Worm (Caenorhabditis elegans) whole organism, young adult: ENCODE results near the gene F57B9.8.

ENCODE experiments used
- B0261.1 ChIP-seq: sonication (generic microtip); optimal IDR thresholded peaks from 2 replicates; lab custom pipeline; 2016; ENCODE audit warnings: mild to moderate bottlenecking, missing genetic modification characterization, moderate library complexity, missing compliant biosample characterization
- C17E4.6 ChIP-seq: fragments of 200-800 bp; sonication (Bioruptor generic); IDR thresholded peaks from 2 replicates; pipeline ENCODE4 v1.3.6; 2022; ENCODE audit warnings: missing genetic modification reagents, missing genetic modification characterization, missing compliant biosample characterization
- F37B4.10 ChIP-seq: fragments of 200-800 bp; sonication (Bioruptor generic); IDR thresholded peaks from 2 replicates; pipeline ENCODE4 v1.3.6; 2022; ENCODE audit warnings: missing genetic modification characterization, missing compliant biosample characterization
- F57A8.1 ChIP-seq: fragments of 200-800 bp; sonication (Bioruptor generic); optimal IDR thresholded peaks from 2 replicates; lab custom pipeline; 2018; ENCODE audit warnings: mild to moderate bottlenecking, missing genetic modification characterization, moderate library complexity, missing compliant biosample characterization
- K12H6.12 ChIP-seq: fragments of 200-800 bp; sonication (Bioruptor generic); optimal IDR thresholded peaks from 2 replicates; lab custom pipeline; 2018; ENCODE audit warnings: mild to moderate bottlenecking, missing genetic modification characterization, missing compliant biosample characterization
- Y79H2A.3 ChIP-seq: fragments of 200-800 bp; sonication (Bioruptor generic); conservative IDR thresholded peaks from 2 replicates; pipeline ENCODE4 v1.3.6; 2022; ENCODE audit warnings: missing genetic modification reagents, missing genetic modification characterization, missing compliant biosample characterization
- Y95B8A.8 ChIP-seq: fragments of 200-800 bp; sonication (Bioruptor generic); IDR thresholded peaks from 2 replicates; pipeline ENCODE4 v1.3.6; 2022; ENCODE audit warnings: missing genetic modification reagents, missing genetic modification characterization, missing compliant biosample characterization
- ZK185.1 ChIP-seq: sonication (generic microtip); optimal IDR thresholded peaks from 2 replicates; lab custom pipeline; 2016; ENCODE audit warnings: mild to moderate bottlenecking, missing genetic modification characterization, missing compliant biosample characterization; ENCODE audit not compliant: poor library complexity, severe bottlenecking
- aptf-2 ChIP-seq: fragments of 200-800 bp; sonication (Bioruptor generic); conservative IDR thresholded peaks from 2 replicates; pipeline ENCODE4 v1.3.6; 2022; ENCODE audit warnings: missing genetic modification reagents, missing genetic modification characterization, missing compliant biosample characterization
- bed-2 ChIP-seq: fragments of 200-800 bp; sonication (Bioruptor generic); IDR thresholded peaks from 2 replicates; pipeline ENCODE4 v1.3.6; 2022; ENCODE audit warnings: missing genetic modification reagents, missing genetic modification characterization, missing compliant biosample characterization
- cebp-2 ChIP-seq: fragments of 200-800 bp; sonication (Bioruptor generic); IDR thresholded peaks from 2 replicates; pipeline ENCODE4 v1.3.6; 2022; ENCODE audit warnings: missing genetic modification characterization, missing compliant biosample characterization
- ceh-58 ChIP-seq: fragments of 200-800 bp; sonication (Bioruptor generic); IDR thresholded peaks from 2 replicates; pipeline ENCODE4 v1.3.6; 2022; ENCODE audit warnings: missing genetic modification characterization, missing compliant biosample characterization
- ceh-91 ChIP-seq: fragments of 200-800 bp; sonication (Bioruptor generic); IDR thresholded peaks from 2 replicates; pipeline ENCODE4 v1.3.6; 2022; ENCODE audit warnings: missing genetic modification reagents, missing genetic modification characterization, missing compliant biosample characterization
- dox-1 ChIP-seq: fragments of 200-800 bp; sonication (Bioruptor generic); IDR thresholded peaks from 2 replicates; pipeline ENCODE4 v1.3.6; 2022; ENCODE audit warnings: missing genetic modification reagents, missing genetic modification characterization, missing compliant biosample characterization
- dpff-1 ChIP-seq: sonication (generic microtip); optimal IDR thresholded peaks from 2 replicates; lab custom pipeline; 2017; ENCODE audit warnings: mild to moderate bottlenecking, missing genetic modification characterization, missing compliant biosample characterization
- dpl-1 ChIP-seq: fragments of 150-350 bp; optimal IDR thresholded peaks from 2 replicates; lab custom pipeline; 2014; ENCODE audit warnings: missing biosample characterization, missing genetic modification reagents, missing genetic modification characterization
- hlh-12 ChIP-seq: sonication (generic microtip); optimal IDR thresholded peaks from 2 replicates; lab custom pipeline; 2016; ENCODE audit warnings: missing genetic modification characterization, missing compliant biosample characterization
- hmg-1.2 ChIP-seq: fragments of 200-800 bp; sonication (Bioruptor generic); IDR thresholded peaks from 2 replicates; pipeline ENCODE4 v1.3.6; 2022; ENCODE audit warnings: missing genetic modification reagents, missing genetic modification characterization, missing compliant biosample characterization
- hmg-20 ChIP-seq: fragments of 200-800 bp; sonication (Bioruptor generic); IDR thresholded peaks from 2 replicates; pipeline ENCODE4 v1.3.6; 2022; ENCODE audit warnings: missing genetic modification reagents, missing genetic modification characterization, missing compliant biosample characterization
- hsf-1 ChIP-seq: fragments of 200-800 bp; sonication (Bioruptor generic); IDR thresholded peaks from 2 replicates; pipeline ENCODE4 v1.3.6; 2022; ENCODE audit warnings: missing genetic modification reagents, missing genetic modification characterization, missing compliant biosample characterization
- lag-1 ChIP-seq: fragments of 200-800 bp; sonication (Bioruptor generic); IDR thresholded peaks from 2 replicates; pipeline ENCODE4 v1.3.6; 2022; ENCODE audit warnings: missing genetic modification reagents, missing genetic modification characterization, missing compliant biosample characterization
- let-526 ChIP-seq: fragments of 200-800 bp; sonication (Bioruptor generic); IDR thresholded peaks from 2 replicates; pipeline ENCODE4 v1.3.6; 2022; ENCODE audit warnings: missing genetic modification reagents, missing genetic modification characterization, missing compliant biosample characterization
- lin-35 ChIP-seq, 3 experiments: fragments of 150-350 bp in 2 of 3; sonication (generic microtip) in 1 of 3; optimal IDR thresholded peaks; 2 replicates each; lab custom pipeline; 2014 to 2018; ENCODE audit warnings: missing biosample characterization in 3 of 3, missing genetic modification characterization in 3 of 3, missing genetic modification reagents in 3 of 3
- lin-40 ChIP-seq: sonication (generic microtip); optimal IDR thresholded peaks from 2 replicates; lab custom pipeline; 2016; ENCODE audit warnings: missing genetic modification characterization, mild to moderate bottlenecking, missing compliant biosample characterization, missing genotype, missing genetic modification reagents
- lir-1 ChIP-seq: fragments of 200-800 bp; sonication (Bioruptor generic); conservative IDR thresholded peaks from 2 replicates; pipeline ENCODE4 v1.3.6; 2022; ENCODE audit warnings: missing genetic modification reagents, missing genetic modification characterization, missing compliant biosample characterization
- mel-28 ChIP-seq: sonication (generic microtip); optimal IDR thresholded peaks from 2 replicates; lab custom pipeline; 2016; ENCODE audit warnings: borderline replicate concordance, mild to moderate bottlenecking, missing genetic modification characterization, missing compliant biosample characterization
- nfya-2 ChIP-seq: fragments of 200-800 bp; sonication (Bioruptor generic); IDR thresholded peaks from 2 replicates; pipeline ENCODE4 v1.3.6; 2022; ENCODE audit warnings: missing genetic modification reagents, missing genetic modification characterization, missing compliant biosample characterization
- nhr-120 ChIP-seq: fragments of 200-800 bp; sonication (Bioruptor generic); IDR thresholded peaks from 2 replicates; pipeline ENCODE4 v1.3.6; 2022; ENCODE audit warnings: missing genetic modification characterization, missing compliant biosample characterization
- rec-8 ChIP-seq, 2 experiments: sonication (generic microtip); optimal IDR thresholded peaks; 2 replicates each; lab custom pipeline; 2016; ENCODE audit warnings: mild to moderate bottlenecking in 2 of 2, missing genetic modification characterization in 2 of 2, missing genetic modification reagents in 2 of 2, missing genotype in 2 of 2, missing biosample characterization in 1 of 2, missing compliant biosample characterization in 1 of 2, moderate library complexity in 1 of 2
- rpc-1 ChIP-seq, 2 experiments: fragments of 150-350 bp in 1 of 2; sonication (generic microtip) in 1 of 2; optimal IDR thresholded peaks; 2 replicates each; lab custom pipeline; 2014 to 2018; ENCODE audit warnings: missing biosample characterization in 1 of 2, missing genetic modification characterization in 1 of 2, missing genetic modification reagents in 1 of 2, missing genotype in 1 of 2
- snpc-1.1 ChIP-seq: sonication (generic microtip); optimal IDR thresholded peaks from 2 replicates; lab custom pipeline; 2017; ENCODE audit warnings: missing genetic modification characterization, mild to moderate bottlenecking, missing compliant biosample characterization, antibody characterized with exemption, moderate library complexity, missing genotype, missing genetic modification reagents; ENCODE audit not compliant: insufficient read depth
- snpc-3.4 ChIP-seq: sonication (generic microtip); optimal IDR thresholded peaks from 2 replicates; lab custom pipeline; 2017; ENCODE audit warnings: missing genetic modification characterization, mild to moderate bottlenecking, missing compliant biosample characterization, antibody characterized with exemption, moderate library complexity, missing genotype, missing genetic modification reagents
- sptf-2 ChIP-seq: fragments of 200-800 bp; sonication (Bioruptor generic); optimal IDR thresholded peaks from 2 replicates; lab custom pipeline; 2018; ENCODE audit warnings: mild to moderate bottlenecking, missing genetic modification characterization, missing compliant biosample characterization
- tbp1 ChIP-seq: fragments of 200-800 bp; sonication (Bioruptor generic); optimal IDR thresholded peaks from 2 replicates; lab custom pipeline; 2018; ENCODE audit warnings: mild to moderate bottlenecking, missing genetic modification characterization, missing compliant biosample characterization
- zim-3 ChIP-seq: sonication (generic microtip); optimal IDR thresholded peaks from 2 replicates; lab custom pipeline; 2017; ENCODE audit warnings: mild to moderate bottlenecking, missing genetic modification characterization, moderate library complexity, missing compliant biosample characterization
- ztf-28 ChIP-seq: fragments of 200-800 bp; sonication (Bioruptor generic); IDR thresholded peaks from 2 replicates; pipeline ENCODE4 v1.3.6; 2022; ENCODE audit warnings: missing genetic modification reagents, missing genetic modification characterization, missing compliant biosample characterization
- ztf-6 ChIP-seq: fragments of 200-800 bp; sonication (Bioruptor generic); IDR thresholded peaks from 2 replicates; pipeline ENCODE4 v1.3.6; 2022; ENCODE audit warnings: missing genetic modification reagents, missing genetic modification characterization, missing compliant biosample characterization

Gene F57B9.8

ce11 chrIII:6929558-6930167, 5.5 kb downstream of the F57B9.8 start, which contains the start of gene inf-1 (continued):
- TF ChIP-seq hsf-1 (GFP tag; lab: Robert Waterston, UW) (no peak), K12H6.12 (no peak), dpl-1 (GFP tag; lab: Kevin White, UChicago) (peak; percentile 46), Y79H2A.3 (no peak), dox-1 (GFP tag; lab: Robert Waterston, UW) (no peak), dpff-1 (no peak), bed-2 (no peak), ZK185.1 (no peak), lag-1 (GFP tag; lab: Robert Waterston, UW) (no peak), B0261.1 (tag; lab: Kevin White, UChicago) (no peak), hmg-1.2 (no peak), hlh-12 (tag; lab: Kevin White, UChicago) (no peak), snpc-3.4 (peak; percentile 9), nfya-2 (GFP tag; lab: Robert Waterston, UW) (no peak), snpc-1.1 (tag; lab: Kevin White, UChicago) (peak; percentile 5), zim-3 (tag; lab: Kevin White, UChicago) (no peak), ceh-91 (GFP tag; lab: Robert Waterston, UW) (no peak)

- TF ChIP-seq mel-28 (no peak), rec-8 (tag; optimal IDR thresholded peaks at IDR 0.05; lab: Kevin White, UChicago) (no peak), C17E4.6 (GFP tag; lab: Robert Waterston, UW) (no peak), ztf-28 (no peak), snpc-1.1 (tag; lab: Kevin White, UChicago) (no peak), K12H6.12 (no peak), ztf-6 (GFP tag; lab: Robert Waterston, UW) (no peak), nhr-120 (GFP tag; lab: Robert Waterston, UW) (no peak), aptf-2 (GFP tag; lab: Robert Waterston, UW) (no peak), rpc-1 (optimal IDR thresholded peaks at IDR 0.05; lab: Kevin White, UChicago) (no peak), rpc-1 (tag; optimal IDR thresholded peaks at IDR 0.05; lab: Kevin White, UChicago) (no peak), let-526 (GFP tag; lab: Robert Waterston, UW) (no peak), cebp-2 (GFP tag; lab: Robert Waterston, UW) (no peak), sptf-2 (GFP tag; lab: Kevin White, UChicago) (no peak), lin-40 (tag; lab: Kevin White, UChicago) (no peak), hmg-20 (GFP tag; lab: Robert Waterston, UW) (no peak)
Observed at ce11 chrIII:6928725-6929124, 6.4 kb downstream of the F57B9.8 start, which contains the start of gene flap-1. Gene flap-1 (minus strand): TSS chrIII:6928825.

DNA sequence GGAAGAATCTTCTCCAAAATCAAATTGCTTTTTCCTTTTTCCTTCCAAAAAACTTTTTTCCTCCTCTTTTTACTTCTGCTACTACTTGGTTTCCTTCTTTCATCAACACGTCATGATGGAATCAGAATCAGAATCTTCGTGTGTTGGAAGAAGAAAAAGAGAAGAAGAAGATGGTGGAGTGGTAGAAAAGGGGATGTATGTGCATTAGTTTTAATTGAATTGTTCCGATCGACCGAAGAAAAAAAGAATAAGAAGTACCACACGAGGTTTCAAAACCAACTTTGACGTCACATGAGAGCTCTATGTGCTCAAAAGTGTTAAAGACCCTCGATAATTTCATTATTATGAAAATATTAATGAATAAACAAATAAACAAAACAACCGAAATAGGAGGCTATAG, 20.3 kb downstream of the F57B9.8 start:
- TF ChIP-seq F57A8.1 (GFP tag; lab: Kevin White, UChicago) (no peak), lir-1 (GFP tag; lab: Robert Waterston, UW) (no peak), ceh-58 (GFP tag; lab: Robert Waterston, UW) (no peak), lin-35 (GFP tag; optimal IDR thresholded peaks at IDR 0.05; lab: Kevin White, UChicago) (no peak), F37B4.10 (no peak), Y95B8A.8 (GFP tag; lab: Robert Waterston, UW) (no peak), tbp1 (GFP tag; lab: Kevin White, UChicago) (no peak)
